Fruit fly (Drosophila melanogaster) whole organism, wandering third instar larva: Measurements from ENCODE around the gene Sugb.

Source experiments
- CG32264 ChIP-seq: fragments of 200-800 bp; sonication (Bioruptor generic); optimal IDR thresholded peaks from 2 replicates; lab custom pipeline; 2016; ENCODE audit warnings: missing biosample characterization, missing genetic modification characterization
- CrebA ChIP-seq: fragments of 200-800 bp; sonication (Bioruptor generic); optimal IDR thresholded peaks from 2 replicates; lab custom pipeline; 2016; ENCODE audit warnings: missing biosample characterization, mild to moderate bottlenecking, missing genetic modification characterization, borderline replicate concordance
- Dfd ChIP-seq: fragments of >200 bp; optimal IDR thresholded peaks from 2 replicates; lab custom pipeline; 2017; ENCODE audit warnings: missing biosample characterization, missing genetic modification characterization
- Dif ChIP-seq: fragments of 200-275, 200-300 bp; sonication (Bioruptor generic); optimal IDR thresholded peaks from 2 replicates; lab custom pipeline; 2018; ENCODE audit warnings: missing biosample characterization, missing genetic modification characterization; ENCODE audit not compliant: partially characterized antibody
- GATAd ChIP-seq: sonication (Bioruptor generic); optimal IDR thresholded peaks from 2 replicates; lab custom pipeline; 2016; ENCODE audit warnings: missing biosample characterization, missing genetic modification characterization
- HLH106 ChIP-seq: fragments of 200-800 bp; optimal IDR thresholded peaks from 3 replicates; lab custom pipeline; 2019; ENCODE audit warnings: missing biosample characterization, mild to moderate bottlenecking, missing genetic modification characterization, moderate library complexity
- Hnf4 ChIP-seq: fragments of 200-800 bp; sonication (Bioruptor generic); optimal IDR thresholded peaks from 2 replicates; lab custom pipeline; 2016; ENCODE audit warnings: missing biosample characterization, mild to moderate bottlenecking, missing genetic modification characterization
- Hr78 ChIP-seq: fragments of >200 bp; optimal IDR thresholded peaks from 2 replicates; lab custom pipeline; 2017; ENCODE audit warnings: missing biosample characterization, missing genetic modification characterization
- Hr83 ChIP-seq: fragments of 200-300 bp; sonication (Bioruptor generic); optimal IDR thresholded peaks from 2 replicates; lab custom pipeline; 2016; ENCODE audit warnings: missing biosample characterization, mild to moderate bottlenecking, missing genetic modification characterization, moderate library complexity; ENCODE audit not compliant: poor library complexity, severe bottlenecking
- Jra ChIP-seq: sonication (Bioruptor generic); optimal IDR thresholded peaks from 2 replicates; lab custom pipeline; 2016; ENCODE audit warnings: missing biosample characterization, missing genetic modification characterization
- Mio ChIP-seq: sonication (Bioruptor generic); optimal IDR thresholded peaks from 2 replicates; lab custom pipeline; 2016; ENCODE audit warnings: missing biosample characterization, missing genetic modification characterization
- N ChIP-seq: fragments of >200 bp; optimal IDR thresholded peaks from 2 replicates; lab custom pipeline; 2018; ENCODE audit warnings: missing biosample characterization, missing external identifiers, missing genetic modification characterization
- OdsH ChIP-seq: fragments of 200-800 bp; sonication (Bioruptor generic); optimal IDR thresholded peaks from 2 replicates; lab custom pipeline; 2016; ENCODE audit warnings: missing biosample characterization, mild to moderate bottlenecking, missing genetic modification characterization
- Rel ChIP-seq, 2 experiments: fragments of 200-800 bp; sonication (Bioruptor generic) in 1 of 2; optimal IDR thresholded peaks; 2 replicates in 1 of 2; 3 replicates in 1 of 2; lab custom pipeline; 2016 to 2019; ENCODE audit warnings: mild to moderate bottlenecking in 2 of 2, missing biosample characterization in 2 of 2, missing genetic modification characterization in 2 of 2, moderate library complexity in 1 of 2
- Vsx2 ChIP-seq: fragments of 200-300, 225-300 bp; sonication (Bioruptor generic); optimal IDR thresholded peaks from 2 replicates; lab custom pipeline; 2018; ENCODE audit warnings: missing biosample characterization, missing genetic modification characterization; ENCODE audit not compliant: partially characterized antibody
- br ChIP-seq: fragments of 200-800 bp; sonication (Bioruptor generic); optimal IDR thresholded peaks from 2 replicates; lab custom pipeline; 2016; ENCODE audit warnings: missing biosample characterization, missing genetic modification characterization
- brk ChIP-seq: fragments of 200-800 bp; sonication (Bioruptor generic); optimal IDR thresholded peaks from 2 replicates; lab custom pipeline; 2016; ENCODE audit warnings: missing biosample characterization, mild to moderate bottlenecking, missing genetic modification characterization
- dl ChIP-seq, 2 experiments: fragments of 175-275, 200-275 bp in 1 of 2; fragments of 200-275 bp in 1 of 2; sonication (Bioruptor generic); optimal IDR thresholded peaks; lab custom pipeline; 2018; ENCODE audit warnings: mild to moderate bottlenecking in 2 of 2, missing biosample characterization in 2 of 2, missing genetic modification characterization in 2 of 2, moderate library complexity in 2 of 2; ENCODE audit not compliant: partially characterized antibody in 2 of 2, insufficient read depth in 1 of 2
- dmrt93B ChIP-seq: fragments of 200-800 bp; sonication (Bioruptor generic); optimal IDR thresholded peaks from 2 replicates; lab custom pipeline; 2018; ENCODE audit warnings: missing biosample characterization, mild to moderate bottlenecking, missing genetic modification characterization
- foxo ChIP-seq, 2 experiments: fragments of 200-800 bp; sonication (Bioruptor generic); optimal IDR thresholded peaks; 2 replicates in 1 of 2; 3 replicates in 1 of 2; lab custom pipeline; 2016 to 2017; ENCODE audit warnings: missing biosample characterization in 2 of 2, missing genetic modification characterization in 2 of 2
- fru ChIP-seq: fragments of 200-800 bp; sonication (Bioruptor generic); optimal IDR thresholded peaks from 3 replicates; lab custom pipeline; 2016; ENCODE audit warnings: missing biosample characterization, mild to moderate bottlenecking, missing genetic modification characterization
- jim ChIP-seq: fragments of 175-275, 200-325 bp; sonication (Bioruptor generic); optimal IDR thresholded peaks from 2 replicates; lab custom pipeline; 2016; ENCODE audit warnings: missing biosample characterization, mild to moderate bottlenecking, missing genetic modification characterization
- psq ChIP-seq: fragments of 200-800 bp; sonication (Bioruptor generic); optimal IDR thresholded peaks from 3 replicates; lab custom pipeline; 2017; ENCODE audit warnings: missing biosample characterization, mild to moderate bottlenecking, missing genetic modification characterization, moderate library complexity
- rgr ChIP-seq: fragments of 200-800 bp; sonication (Bioruptor generic); optimal IDR thresholded peaks from 3 replicates; lab custom pipeline; 2016; ENCODE audit warnings: missing biosample characterization, mild to moderate bottlenecking, missing genetic modification characterization
- sage ChIP-seq: fragments of 200-800 bp; sonication (Bioruptor generic); optimal IDR thresholded peaks from 2 replicates; lab custom pipeline; 2016; ENCODE audit warnings: missing biosample characterization, mild to moderate bottlenecking, missing genetic modification characterization
- sv ChIP-seq: fragments of 200-800 bp; sonication (Bioruptor generic); optimal IDR thresholded peaks from 3 replicates; lab custom pipeline; 2016; ENCODE audit warnings: missing biosample characterization, missing genetic modification characterization
- tai ChIP-seq: sonication (Bioruptor generic); optimal IDR thresholded peaks from 2 replicates; lab custom pipeline; 2016; ENCODE audit warnings: missing biosample characterization, missing genetic modification characterization
- usp ChIP-seq: fragments of >200 bp; optimal IDR thresholded peaks from 2 replicates; lab custom pipeline; 2017; ENCODE audit warnings: missing biosample characterization, missing genetic modification characterization

Gene Sugb

DNA sequence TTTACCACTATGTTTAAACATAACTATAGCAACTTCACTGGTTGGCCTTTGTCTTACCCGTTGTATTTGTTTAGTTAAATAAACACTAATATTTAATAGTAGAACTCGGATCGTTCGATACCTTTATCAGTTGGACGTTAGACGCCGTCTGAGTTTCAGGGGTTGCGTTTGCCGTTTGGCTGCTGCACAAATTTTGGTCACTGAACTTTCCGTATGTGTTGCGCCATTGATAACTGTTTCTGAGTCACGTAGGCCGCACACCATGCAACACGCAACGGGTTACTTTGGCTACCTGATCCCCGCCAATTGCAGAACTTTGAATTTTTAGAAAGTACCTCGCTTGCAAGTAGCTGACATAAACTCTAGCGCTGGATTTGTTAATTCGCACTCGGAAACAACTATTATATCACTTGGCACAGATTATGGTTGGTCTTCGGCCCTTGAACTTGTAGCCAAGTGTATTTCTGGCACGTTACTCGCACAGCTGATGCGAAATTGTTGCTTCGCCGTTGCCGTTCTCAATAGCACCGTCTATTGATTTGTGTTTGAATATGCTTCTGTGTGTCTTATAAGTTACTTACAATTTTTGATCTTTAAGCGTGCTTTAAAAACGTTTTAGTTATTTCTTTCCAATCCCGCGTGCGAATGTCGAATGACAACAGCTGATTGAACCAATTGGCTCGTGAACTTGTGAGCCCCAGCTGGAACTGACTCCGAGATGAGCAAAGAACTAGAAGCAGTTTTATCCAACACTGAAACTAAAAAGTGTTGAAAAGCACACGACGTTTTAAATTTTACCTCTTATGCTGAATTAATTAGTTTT lies 12.7 kb downstream of the Sugb start, which contains the start of gene Dph1 (continued):
- TF ChIP-seq CG32264 = peak; percentile 70
- peak; percentile 7 for TF ChIP-seq sage (GFP tag; lab: Kevin White, UChicago)
- TF ChIP-seq CrebA (GFP tag; lab: Kevin White, UChicago) = no peak

DNA sequence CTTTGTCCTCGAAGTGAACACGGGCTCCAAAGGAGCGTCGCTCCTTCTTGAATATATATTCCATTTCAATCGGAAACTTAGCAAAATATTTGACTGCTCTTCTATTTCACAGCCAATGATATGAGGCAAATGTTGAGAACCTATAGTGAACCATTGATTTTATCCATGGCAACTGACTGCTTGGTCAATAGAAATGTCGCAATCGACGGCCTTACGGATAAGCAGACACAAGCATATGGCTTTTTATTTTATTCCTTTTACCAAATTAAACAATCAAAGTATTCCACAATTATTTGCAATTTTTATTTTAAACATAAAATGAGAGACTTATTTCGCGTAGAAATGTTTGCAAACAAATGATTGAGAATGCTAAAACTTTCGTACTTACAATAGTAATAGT lies 15.4 kb downstream of the Sugb start, which contains the start of gene Dnai2:
Gene Dnai2 (minus strand): TSS at position 101 of the 400 bp plus-strand sequence.
- no peak for TF ChIP-seq Rel (GFP tag; optimal IDR thresholded peaks at IDR 0.05; lab: Kevin White, UChicago)
- no peak for TF ChIP-seq Rel (tag; optimal IDR thresholded peaks at IDR 0.05; lab: Kevin White, UChicago)
- TF ChIP-seq dl (GFP tag; optimal IDR thresholded peaks at IDR 0.05; lab: Kevin White, UChicago; ENCODE audit: insufficient read depth in 1 of 2, partially characterized antibody in 2 of 2) = no peak
- no peak for TF ChIP-seq tai (GFP tag; lab: Kevin White, UChicago)
- TF ChIP-seq Hnf4 = no peak
- TF ChIP-seq Dif (GFP tag; lab: Kevin White, UChicago) = no peak
- TF ChIP-seq Hr78 (GFP tag; lab: Kevin White, UChicago) = no peak
- TF ChIP-seq br (GFP tag; lab: Kevin White, UChicago) = no peak
- TF ChIP-seq Hr83 (GFP tag; lab: Kevin White, UChicago) = no peak
- no peak for TF ChIP-seq fru (GFP tag; lab: Kevin White, UChicago)
- no peak for TF ChIP-seq OdsH (GFP tag; lab: Kevin White, UChicago)
- no peak for TF ChIP-seq GATAd (GFP tag; lab: Kevin White, UChicago)
- no peak for TF ChIP-seq sv (GFP tag; lab: Kevin White, UChicago)
- no peak for TF ChIP-seq Dfd (GFP tag; lab: Kevin White, UChicago)

DNA sequence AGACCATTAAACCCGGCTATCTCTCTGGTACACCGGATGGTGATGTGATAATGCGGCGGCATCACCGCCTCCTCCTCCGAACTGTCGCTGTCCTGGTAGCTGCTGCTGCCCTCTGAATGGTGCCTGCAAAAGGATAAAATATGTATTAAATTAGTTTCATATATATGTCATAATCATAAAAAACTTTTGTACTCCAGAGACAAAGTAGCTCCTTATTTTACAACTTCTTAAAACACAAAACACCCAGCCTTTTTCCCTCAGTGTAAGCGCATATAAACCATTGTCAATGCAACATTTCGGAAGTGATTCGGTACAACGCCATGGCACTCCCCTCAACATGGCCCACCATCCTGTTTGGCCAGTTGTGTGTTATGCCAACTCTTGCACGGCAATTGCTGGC lies 17.9 kb downstream of the Sugb start:
- TF ChIP-seq brk (GFP tag; lab: Kevin White, UChicago) (no peak), CrebA (GFP tag; lab: Kevin White, UChicago) (no peak), foxo (GFP tag; optimal IDR thresholded peaks at IDR 0.05; lab: Kevin White, UChicago) (no peak), HLH106 (no peak), tai (GFP tag; lab: Kevin White, UChicago) (no peak), Vsx2 (GFP tag; lab: Kevin White, UChicago) (no peak), rgr (GFP tag; lab: Kevin White, UChicago) (no peak), dmrt93B (no peak), Hr78 (GFP tag; lab: Kevin White, UChicago) (no peak), N (GFP tag; lab: Kevin White, UChicago) (no peak), Mio (no peak), dl (GFP tag; optimal IDR thresholded peaks at IDR 0.05; lab: Kevin White, UChicago; ENCODE audit: insufficient read depth in 1 of 2, partially characterized antibody in 2 of 2) (no peak), Jra (GFP tag; lab: Kevin White, UChicago) (no peak), br (GFP tag; lab: Kevin White, UChicago) (no peak), CG32264 (no peak), psq (GFP tag; lab: Kevin White, UChicago) (no peak), Hnf4 (no peak)

DNA sequence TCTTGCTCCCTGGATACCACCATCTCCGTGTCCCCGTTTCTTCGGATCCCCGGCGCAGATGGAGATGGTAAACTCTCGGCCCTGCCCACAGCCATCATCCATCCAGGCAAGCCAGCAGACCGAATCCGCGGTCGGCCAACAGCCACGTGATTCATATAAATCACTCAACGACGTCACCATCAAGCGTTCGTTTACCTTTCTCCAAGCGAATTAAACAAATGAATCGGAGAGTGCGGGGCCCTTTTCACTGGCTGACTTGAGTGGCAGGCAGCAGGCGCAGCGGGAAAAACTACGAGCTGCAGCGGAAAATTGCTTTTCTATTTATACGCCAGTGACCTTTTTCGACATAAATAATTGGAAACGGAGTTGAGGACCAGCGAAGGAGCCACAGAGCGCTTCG lies 19.8 kb downstream of the Sugb start:
- TF ChIP-seq fru (GFP tag; lab: Kevin White, UChicago) (no peak), tai (GFP tag; lab: Kevin White, UChicago) (no peak), jim (GFP tag; lab: Kevin White, UChicago) (no peak), Dif (GFP tag; lab: Kevin White, UChicago) (no peak)

DNA sequence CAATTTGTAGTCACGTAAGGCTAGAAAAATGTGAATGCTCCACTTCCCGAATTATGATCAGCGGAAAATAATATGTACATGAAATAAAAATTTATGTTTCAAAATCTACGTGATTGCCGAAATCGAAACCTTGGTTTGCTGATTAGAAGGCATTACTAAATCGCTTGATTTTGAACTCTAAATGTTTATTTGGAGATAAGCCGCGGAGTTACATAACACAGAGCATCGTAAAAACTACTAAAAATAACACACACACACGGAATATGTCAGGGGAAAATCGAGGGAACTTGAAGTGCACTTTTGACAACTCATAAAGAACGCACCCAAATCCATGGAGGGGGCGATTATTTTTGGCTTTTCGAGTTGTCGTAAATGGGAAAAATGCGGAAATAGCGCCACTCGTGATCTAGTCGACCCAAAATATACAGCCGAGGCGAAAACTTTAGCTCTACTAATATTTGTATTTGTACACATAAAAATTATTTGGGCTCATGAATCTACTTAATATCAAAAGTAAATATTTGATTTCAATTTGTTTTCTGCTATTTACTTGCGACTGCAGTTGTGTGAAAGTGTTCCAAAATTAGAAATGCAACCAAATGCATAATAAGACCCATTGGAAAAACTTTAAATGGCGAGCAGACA lies 21.2 kb downstream of the Sugb start:
- TF ChIP-seq br (GFP tag; lab: Kevin White, UChicago) (no peak), usp (GFP tag; lab: Kevin White, UChicago) (no peak)
